Fruit fly (Drosophila melanogaster): ENCODE measurements around the gene Pex3.

The Pex3 gene

DNA sequence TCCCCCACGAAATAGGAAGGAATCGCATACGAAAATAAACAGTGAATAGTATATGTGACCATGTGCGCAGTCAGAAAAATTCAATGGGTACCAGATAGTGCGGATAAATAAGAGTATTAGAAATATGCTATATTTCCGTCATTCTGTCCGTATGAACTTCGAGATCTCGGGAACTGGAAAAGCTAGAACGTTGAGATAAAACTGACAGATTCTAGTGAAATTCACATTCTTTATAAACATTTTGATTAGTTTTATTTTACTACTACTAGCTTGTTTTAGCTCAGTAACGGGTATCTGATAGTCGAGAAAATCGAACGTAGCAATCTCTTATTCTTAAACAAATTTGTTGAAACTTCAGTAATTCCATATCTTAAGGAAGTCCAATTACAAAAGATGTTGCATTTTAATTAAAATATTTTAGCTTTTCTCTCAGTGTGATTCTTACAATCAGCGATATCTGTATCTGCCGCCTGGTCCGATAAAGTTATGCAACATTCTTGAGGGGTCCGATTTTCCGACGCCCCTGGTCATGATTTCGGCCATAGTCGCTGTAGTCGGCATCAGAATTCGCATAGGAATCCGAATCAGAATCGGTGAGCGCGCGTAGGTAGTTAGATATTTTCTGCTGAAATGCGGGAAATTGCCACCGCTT lies 28.4 kb downstream of the Pex3 start:
- no peak for TF ChIP-seq Snoo (tag; optimal IDR thresholded peaks at IDR 0.05)
- TF ChIP-seq CG10348 (GFP tag; IDR thresholded peaks at IDR 0.05) = no peak
- peak; percentile 17 for TF ChIP-seq CG8301 (tag; optimal IDR thresholded peaks at IDR 0.05)
- TF ChIP-seq EcR (GFP tag; optimal IDR thresholded peaks at IDR 0.05) = no peak
- TF ChIP-seq CG14655 (GFP tag; optimal IDR thresholded peaks at IDR 0.05) = peak; percentile 44

DNA sequence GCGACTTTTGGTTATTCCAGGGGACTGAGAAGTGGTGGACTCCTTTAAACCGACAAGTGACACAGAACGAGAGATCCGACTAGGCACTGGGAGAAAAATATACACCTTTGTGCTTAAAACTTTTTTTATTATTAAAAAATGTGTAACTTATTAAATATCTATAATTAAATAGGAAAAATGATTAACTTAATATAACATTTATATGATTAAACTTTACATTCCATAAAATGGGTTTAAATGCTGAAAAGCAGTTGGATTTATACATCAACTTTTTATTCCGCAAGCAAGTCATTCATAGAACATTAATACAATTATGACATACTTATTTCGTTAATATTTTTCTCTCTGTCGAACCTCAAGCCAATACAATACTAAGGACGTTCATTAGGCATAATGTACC lies 29.9 kb downstream of the Pex3 start:
- no peak for TF ChIP-seq fd96Ca (GFP tag; IDR thresholded peaks at IDR 0.05)
- TF ChIP-seq gl (tag; optimal IDR thresholded peaks at IDR 0.05) = peak; percentile 51
- TF ChIP-seq CG12605 (GFP tag; IDR thresholded peaks at IDR 0.05) = no peak
- TF ChIP-seq CG13204 (GFP tag; optimal IDR thresholded peaks at IDR 0.05) = peak; percentile 37
- TF ChIP-seq CG34367 (tag; optimal IDR thresholded peaks at IDR 0.05) = peak; percentile 81
- TF ChIP-seq CG15710 (tag; optimal IDR thresholded peaks at IDR 0.05) = peak; percentile 88
- TF ChIP-seq EcR (GFP tag; optimal IDR thresholded peaks at IDR 0.05) = no peak
- TF ChIP-seq CG17806 (tag; optimal IDR thresholded peaks at IDR 0.05) = peak; percentile 89
- TF ChIP-seq D1 (tag; optimal IDR thresholded peaks at IDR 0.05) = peak; percentile 80
- peak; percentile 46 for TF ChIP-seq CG8301 (tag; optimal IDR thresholded peaks at IDR 0.05)
- TF ChIP-seq Pif1B (GFP tag; optimal IDR thresholded peaks at IDR 0.05) = no peak
- no peak for TF ChIP-seq rn (GFP tag; IDR thresholded peaks at IDR 0.05)
- peak; percentile 63 for TF ChIP-seq CG14655 (GFP tag; optimal IDR thresholded peaks at IDR 0.05)
- TF ChIP-seq CG10348 (GFP tag; IDR thresholded peaks at IDR 0.05) = no peak
- TF ChIP-seq CG9948 (tag; optimal IDR thresholded peaks at IDR 0.05) = peak; percentile 88
- no peak for TF ChIP-seq Ets98B (GFP tag; IDR thresholded peaks at IDR 0.05)
- TF ChIP-seq Pif1A (GFP tag; optimal IDR thresholded peaks at IDR 0.05) = no peak
- peak; percentile 66 for TF ChIP-seq Snoo (tag; optimal IDR thresholded peaks at IDR 0.05)
- TF ChIP-seq CG4496 (GFP tag; IDR thresholded peaks at IDR 0.05) = no peak
- TF ChIP-seq CG32121 (GFP tag; IDR thresholded peaks at IDR 0.05) = no peak
- peak; percentile 82 for TF ChIP-seq CG8159 (tag; optimal IDR thresholded peaks at IDR 0.05)

DNA sequence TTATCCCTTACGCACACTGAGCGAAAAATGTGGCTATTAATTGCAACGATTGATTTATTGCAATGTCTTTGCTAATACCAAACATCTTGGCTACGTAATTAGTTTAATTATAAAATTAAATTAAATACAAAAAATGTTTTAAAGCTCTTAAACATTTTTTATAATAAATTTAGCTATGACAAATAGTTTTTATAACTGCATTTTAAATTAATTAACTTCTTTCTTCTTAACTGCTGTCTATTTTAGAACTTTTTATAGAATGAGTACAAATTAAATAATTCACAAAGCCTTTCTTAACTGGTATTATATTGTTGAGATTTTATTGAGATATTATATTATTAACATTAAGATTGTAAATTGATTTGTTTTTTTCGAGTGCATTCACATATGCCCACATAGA lies 30.7 kb downstream of the Pex3 start:
- TF ChIP-seq CG4496 (GFP tag; IDR thresholded peaks at IDR 0.05) (no peak), CG13204 (GFP tag; optimal IDR thresholded peaks at IDR 0.05) (no peak), CG14655 (GFP tag; optimal IDR thresholded peaks at IDR 0.05) (peak; percentile 30), CG10348 (GFP tag; IDR thresholded peaks at IDR 0.05) (no peak), Pif1A (GFP tag; optimal IDR thresholded peaks at IDR 0.05) (no peak), CG17806 (tag; optimal IDR thresholded peaks at IDR 0.05) (peak; percentile 11), EcR (GFP tag; optimal IDR thresholded peaks at IDR 0.05) (no peak), CG8301 (tag; optimal IDR thresholded peaks at IDR 0.05) (no peak), CG32121 (GFP tag; IDR thresholded peaks at IDR 0.05) (no peak), fd96Ca (GFP tag; IDR thresholded peaks at IDR 0.05) (no peak), rn (GFP tag; IDR thresholded peaks at IDR 0.05) (no peak), Ets98B (GFP tag; IDR thresholded peaks at IDR 0.05) (no peak), CG9948 (tag; optimal IDR thresholded peaks at IDR 0.05) (peak; percentile 39), CG15710 (tag; optimal IDR thresholded peaks at IDR 0.05) (peak; percentile 58), gl (tag; optimal IDR thresholded peaks at IDR 0.05) (no peak), D1 (tag; optimal IDR thresholded peaks at IDR 0.05) (peak; percentile 1), CG8159 (tag; optimal IDR thresholded peaks at IDR 0.05) (peak; percentile 24), CG34367 (tag; optimal IDR thresholded peaks at IDR 0.05) (peak; percentile 7), Pif1B (GFP tag; optimal IDR thresholded peaks at IDR 0.05) (no peak), Snoo (tag; optimal IDR thresholded peaks at IDR 0.05) (no peak), CG12605 (GFP tag; IDR thresholded peaks at IDR 0.05) (no peak)

DNA sequence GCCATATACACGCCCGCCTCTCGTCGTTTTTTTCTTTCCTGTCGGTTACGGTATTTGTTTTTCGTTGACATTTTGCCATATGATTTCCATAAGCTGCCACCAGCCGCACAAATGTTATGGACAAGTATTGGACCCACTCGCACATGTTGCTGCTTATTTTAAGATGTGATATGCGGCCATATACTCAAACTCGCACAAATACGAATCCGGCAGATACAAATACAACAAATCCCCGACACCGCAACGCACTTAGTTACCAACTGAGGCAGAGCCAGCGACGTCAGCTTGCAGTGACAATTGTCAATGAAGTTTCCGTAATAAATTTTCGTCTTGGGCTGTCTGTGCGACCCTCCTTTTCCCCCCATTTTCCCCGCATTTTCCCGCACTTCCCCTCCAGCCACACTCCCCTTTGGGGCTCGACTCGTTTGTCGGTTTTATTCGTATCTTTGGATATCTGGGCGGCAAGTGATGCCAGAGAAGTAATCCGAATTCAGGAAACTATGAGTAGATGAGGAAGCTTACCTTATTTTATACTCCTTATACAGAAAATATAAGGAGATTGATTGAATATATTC lies 32.6 kb downstream of the Pex3 start:
- TF ChIP-seq gl (tag; optimal IDR thresholded peaks at IDR 0.05) (no peak), CG4496 (GFP tag; IDR thresholded peaks at IDR 0.05) (no peak), Pif1B (GFP tag; optimal IDR thresholded peaks at IDR 0.05) (no peak), EcR (GFP tag; optimal IDR thresholded peaks at IDR 0.05) (no peak), CG17806 (tag; optimal IDR thresholded peaks at IDR 0.05) (no peak), CG8301 (tag; optimal IDR thresholded peaks at IDR 0.05) (no peak), fd96Ca (GFP tag; IDR thresholded peaks at IDR 0.05) (0 out of 3 replicates have a peak, but pooled peaks have one; percentile 10), Pif1A (GFP tag; optimal IDR thresholded peaks at IDR 0.05) (no peak), CG8159 (tag; optimal IDR thresholded peaks at IDR 0.05) (no peak), CG15710 (tag; optimal IDR thresholded peaks at IDR 0.05) (no peak), CG32121 (GFP tag; IDR thresholded peaks at IDR 0.05) (0 out of 2 replicates have a peak, but pooled peaks have one; percentile 8), CG34367 (tag; optimal IDR thresholded peaks at IDR 0.05) (no peak)

DNA sequence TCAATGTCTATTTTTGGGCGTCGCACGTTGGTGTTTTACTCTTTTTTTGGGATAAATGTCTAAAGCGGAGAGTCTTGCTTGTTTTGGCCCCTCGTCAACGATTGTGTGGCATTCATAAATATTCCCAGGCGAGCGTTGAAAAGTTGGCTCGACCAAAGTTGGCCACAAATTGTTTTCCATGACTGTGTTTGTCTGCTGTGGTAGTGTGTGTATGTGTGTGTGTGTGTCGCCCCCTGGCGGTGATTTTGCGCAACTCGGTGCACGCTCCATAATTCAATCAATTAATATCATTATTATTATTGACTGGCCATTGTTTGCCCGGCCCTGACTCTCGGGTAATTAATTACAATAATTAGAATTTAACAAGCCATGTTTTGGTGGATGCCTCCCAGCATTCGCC lies 34.5 kb downstream of the Pex3 start:
- 0 out of 3 replicates have a peak, but pooled peaks have one; percentile 30 for TF ChIP-seq fd96Ca (GFP tag; IDR thresholded peaks at IDR 0.05)
- TF ChIP-seq Snoo (tag; optimal IDR thresholded peaks at IDR 0.05) = no peak

DNA sequence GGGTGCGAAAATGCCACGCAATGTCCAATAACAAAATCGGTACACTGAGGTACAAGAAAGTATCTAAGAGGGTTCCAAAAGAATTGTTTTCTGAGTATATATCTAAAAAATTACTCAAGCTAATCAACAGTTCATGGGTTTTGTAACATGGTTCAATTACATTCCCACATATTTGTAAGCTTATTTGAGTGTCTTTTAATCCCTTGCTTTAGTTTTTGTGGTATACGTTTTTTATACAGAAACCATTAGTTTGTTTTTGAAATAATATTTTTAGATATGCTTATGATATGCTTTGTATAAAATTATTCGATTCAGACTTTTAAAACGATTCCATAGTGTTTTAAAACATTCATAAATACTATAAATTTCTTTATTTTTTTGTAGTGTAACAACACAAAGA lies 36.7 kb downstream of the Pex3 start:
- peak; percentile 56 for TF ChIP-seq CG17806 (tag; optimal IDR thresholded peaks at IDR 0.05)
- TF ChIP-seq CG15710 (tag; optimal IDR thresholded peaks at IDR 0.05) = peak; percentile 58
- no peak for TF ChIP-seq CG12605 (GFP tag; IDR thresholded peaks at IDR 0.05)
- TF ChIP-seq CG8159 (tag; optimal IDR thresholded peaks at IDR 0.05) = peak; percentile 60
- no peak for TF ChIP-seq CG32121 (GFP tag; IDR thresholded peaks at IDR 0.05)
- no peak for TF ChIP-seq EcR (GFP tag; optimal IDR thresholded peaks at IDR 0.05)
- TF ChIP-seq Snoo (tag; optimal IDR thresholded peaks at IDR 0.05) = peak; percentile 38
- TF ChIP-seq rn (GFP tag; IDR thresholded peaks at IDR 0.05) = no peak
- TF ChIP-seq CG14655 (GFP tag; optimal IDR thresholded peaks at IDR 0.05) = peak; percentile 70
- no peak for TF ChIP-seq CG10348 (GFP tag; IDR thresholded peaks at IDR 0.05)
- TF ChIP-seq Pif1A (GFP tag; optimal IDR thresholded peaks at IDR 0.05) = peak; percentile 50
- no peak for TF ChIP-seq CG4496 (GFP tag; IDR thresholded peaks at IDR 0.05)
- peak; percentile 45 for TF ChIP-seq Pif1B (GFP tag; optimal IDR thresholded peaks at IDR 0.05)
- no peak for TF ChIP-seq fd96Ca (GFP tag; IDR thresholded peaks at IDR 0.05)
- no peak for TF ChIP-seq CG13204 (GFP tag; optimal IDR thresholded peaks at IDR 0.05)
- TF ChIP-seq Ets98B (GFP tag; IDR thresholded peaks at IDR 0.05) = no peak
- peak; percentile 72 for TF ChIP-seq CG9948 (tag; optimal IDR thresholded peaks at IDR 0.05)
- peak; percentile 17 for TF ChIP-seq D1 (tag; optimal IDR thresholded peaks at IDR 0.05)
- TF ChIP-seq CG34367 (tag; optimal IDR thresholded peaks at IDR 0.05) = peak; percentile 26
- no peak for TF ChIP-seq gl (tag; optimal IDR thresholded peaks at IDR 0.05)
- peak; percentile 25 for TF ChIP-seq CG8301 (tag; optimal IDR thresholded peaks at IDR 0.05)

All from whole organism, pupa.